Worm (Caenorhabditis elegans): ENCODE results near the gene adt-1.

- no peak for TF ChIP-seq unc-62 (GFP tag; optimal IDR thresholded peaks at IDR 0.05)
- TF ChIP-seq unc-39 (tag; optimal IDR thresholded peaks at IDR 0.05), result no peak
- no peak for TF ChIP-seq tbx-8 (GFP tag; optimal IDR thresholded peaks at IDR 0.05)
- no peak for TF ChIP-seq flh-1 (GFP tag; optimal IDR thresholded peaks at IDR 0.05)
- TF ChIP-seq nhr-28 (tag; optimal IDR thresholded peaks at IDR 0.05), result no peak
- no peak for TF ChIP-seq nhr-12 (tag; optimal IDR thresholded peaks at IDR 0.05)
- TF ChIP-seq lsy-2 (tag; optimal IDR thresholded peaks at IDR 0.05), result no peak
Observed at ce11 chrX:12678532-12678931, at the start of gene adt-1.
